Fruit fly (Drosophila melanogaster) Kc167 (cell line): Measurements from ENCODE around the gene Lon.

ENCODE experiments used
- Myc ChIP-seq: fragments of >200 bp; optimal IDR thresholded peaks from 2 replicates; lab custom pipeline; 2017; ENCODE audit warnings: missing external identifiers
- Sin3A ChIP-seq: fragments of >200 bp; optimal IDR thresholded peaks from 2 replicates; lab custom pipeline; 2018; ENCODE audit warnings: missing external identifiers
- h ChIP-seq: fragments of >200 bp; optimal IDR thresholded peaks from 3 replicates; lab custom pipeline; 2018; ENCODE audit warnings: missing external identifiers
- insv ChIP-seq: fragments of >200 bp; optimal IDR thresholded peaks from 3 replicates; lab custom pipeline; 2018; ENCODE audit warnings: missing external identifiers
- psq ChIP-seq: fragments of >200 bp; optimal IDR thresholded peaks from 2 replicates; lab custom pipeline; 2017; ENCODE audit warnings: missing external identifiers
- ttk ChIP-seq: sonication (Bioruptor generic); optimal IDR thresholded peaks from 2 replicates; lab custom pipeline; 2017; ENCODE audit warnings: missing external identifiers

The Lon gene

DNA sequence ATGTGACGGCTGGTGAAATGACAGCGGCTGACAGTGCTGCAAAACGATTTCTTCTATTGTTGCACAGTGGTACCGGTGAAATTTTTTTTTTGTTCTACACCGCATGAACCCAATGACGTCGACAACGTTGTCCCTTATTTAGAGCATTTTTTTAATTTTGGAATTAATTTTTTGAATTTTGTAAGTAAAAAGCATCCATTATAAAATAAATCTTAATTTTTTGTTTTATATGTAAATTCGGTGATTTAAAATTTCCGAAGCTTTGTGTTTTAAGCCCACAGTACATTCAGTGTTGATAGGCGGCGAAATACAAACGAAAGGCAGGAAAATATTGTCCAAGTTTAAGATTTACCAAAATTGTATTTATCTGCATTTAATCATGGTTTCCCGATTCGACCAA is at the start of gene Lon, which contains the start of gene PIG-F:
Gene Lon, minus strand, starts transcription at position 28 of the 400 bp plus-strand sequence.
Gene PIG-F, plus strand, starts transcription at position 284 of the 400 bp plus-strand sequence.
- no peak for TF ChIP-seq Myc (lab: Kevin White, UChicago)
- TF ChIP-seq ttk (lab: Kevin White, UChicago): no peak
- TF ChIP-seq insv (lab: Kevin White, UChicago): no peak
- TF ChIP-seq psq: no peak
- TF ChIP-seq h (lab: Kevin White, UChicago): no peak
- TF ChIP-seq Sin3A (lab: Kevin White, UChicago): no peak

DNA sequence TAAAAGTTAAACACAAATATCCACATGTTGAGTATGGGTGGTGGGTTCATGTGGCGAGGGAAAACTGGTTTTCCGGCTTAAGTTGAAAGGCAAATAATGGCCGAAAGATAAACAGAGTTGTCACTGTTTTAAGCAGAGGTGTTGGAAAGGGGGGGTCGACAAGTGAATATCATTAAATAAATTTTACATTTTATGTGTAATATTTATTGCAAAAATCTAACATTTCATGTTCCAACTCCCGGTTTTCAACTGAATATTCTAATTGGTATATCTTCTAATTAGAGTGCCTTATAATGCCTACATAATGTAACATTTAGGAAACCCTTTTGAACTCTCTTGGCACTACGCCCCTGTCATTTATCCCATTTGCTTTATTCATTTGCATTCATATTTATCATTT is 43.9 kb upstream of the Lon start:
- TF ChIP-seq Myc (lab: Kevin White, UChicago) (no peak), psq (no peak), ttk (lab: Kevin White, UChicago) (no peak), insv (lab: Kevin White, UChicago) (no peak), h (lab: Kevin White, UChicago) (no peak), Sin3A (lab: Kevin White, UChicago) (no peak)

DNA sequence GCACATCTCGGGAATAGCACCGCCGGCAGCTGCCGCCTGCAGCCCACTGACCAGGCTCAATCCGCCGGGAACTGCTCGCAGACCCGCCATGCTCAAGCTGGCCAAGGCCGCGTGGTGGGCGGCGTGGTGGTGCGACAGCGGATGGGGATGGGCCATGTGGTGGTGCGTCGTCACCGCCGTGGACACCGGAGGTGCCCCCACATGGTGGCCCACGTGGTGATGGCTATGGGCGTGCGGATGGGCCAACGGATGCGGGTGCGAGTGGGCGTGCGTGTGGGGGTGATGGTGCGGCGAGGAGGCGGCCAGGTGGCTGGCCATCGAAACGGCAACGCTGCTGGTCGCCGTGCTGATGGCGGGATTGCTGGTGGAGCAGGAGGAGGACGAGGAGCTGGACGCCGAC is 41.5 kb upstream of the Lon start:
- TF ChIP-seq insv (lab: Kevin White, UChicago) (no peak), psq (no peak), Myc (lab: Kevin White, UChicago) (no peak), Sin3A (lab: Kevin White, UChicago) (no peak), h (lab: Kevin White, UChicago) (no peak), ttk (lab: Kevin White, UChicago) (no peak)

DNA sequence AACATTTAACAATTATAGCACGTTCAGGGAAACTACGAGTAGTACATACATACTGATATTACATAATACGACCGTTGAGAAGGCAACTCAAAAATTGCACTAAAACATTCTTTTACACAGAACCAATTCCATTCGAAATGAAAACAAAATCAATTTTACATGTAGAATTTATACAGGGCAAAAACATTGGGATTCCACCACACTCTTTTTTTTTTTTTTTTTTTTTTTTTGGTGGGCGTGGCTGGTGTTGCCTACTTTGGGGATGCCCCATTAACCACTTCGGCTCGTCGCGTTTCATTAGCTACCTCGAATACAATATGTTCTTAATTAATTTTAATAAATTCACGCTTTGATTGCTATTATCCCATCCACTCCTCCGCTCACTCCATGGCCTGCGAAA is 38.6 kb upstream of the Lon start:
- TF ChIP-seq Sin3A (lab: Kevin White, UChicago) (no peak), insv (lab: Kevin White, UChicago) (no peak), Myc (lab: Kevin White, UChicago) (no peak), h (lab: Kevin White, UChicago) (no peak), psq (no peak), ttk (lab: Kevin White, UChicago) (no peak)

DNA sequence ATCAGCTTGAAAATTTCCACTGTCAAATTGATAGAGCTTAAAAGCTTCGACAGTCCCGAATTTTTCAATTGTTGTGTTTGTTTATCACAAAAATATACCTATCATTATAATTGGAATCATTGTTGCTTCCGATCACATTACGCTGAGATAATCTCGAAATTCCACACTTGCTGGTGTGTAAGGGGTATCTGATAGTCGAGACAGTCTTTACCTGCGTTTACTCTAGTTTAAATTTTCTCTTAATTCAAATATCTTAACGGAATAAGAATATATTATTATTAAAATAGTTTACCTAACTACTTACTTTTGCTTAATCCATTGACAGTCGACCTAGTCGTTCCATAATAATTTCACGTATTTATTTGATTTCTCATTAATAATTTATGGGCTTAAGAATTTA is 38.1 kb upstream of the Lon start:
- TF ChIP-seq psq (no peak), h (lab: Kevin White, UChicago) (no peak), insv (lab: Kevin White, UChicago) (no peak), Myc (lab: Kevin White, UChicago) (no peak), Sin3A (lab: Kevin White, UChicago) (no peak), ttk (lab: Kevin White, UChicago) (no peak)

DNA sequence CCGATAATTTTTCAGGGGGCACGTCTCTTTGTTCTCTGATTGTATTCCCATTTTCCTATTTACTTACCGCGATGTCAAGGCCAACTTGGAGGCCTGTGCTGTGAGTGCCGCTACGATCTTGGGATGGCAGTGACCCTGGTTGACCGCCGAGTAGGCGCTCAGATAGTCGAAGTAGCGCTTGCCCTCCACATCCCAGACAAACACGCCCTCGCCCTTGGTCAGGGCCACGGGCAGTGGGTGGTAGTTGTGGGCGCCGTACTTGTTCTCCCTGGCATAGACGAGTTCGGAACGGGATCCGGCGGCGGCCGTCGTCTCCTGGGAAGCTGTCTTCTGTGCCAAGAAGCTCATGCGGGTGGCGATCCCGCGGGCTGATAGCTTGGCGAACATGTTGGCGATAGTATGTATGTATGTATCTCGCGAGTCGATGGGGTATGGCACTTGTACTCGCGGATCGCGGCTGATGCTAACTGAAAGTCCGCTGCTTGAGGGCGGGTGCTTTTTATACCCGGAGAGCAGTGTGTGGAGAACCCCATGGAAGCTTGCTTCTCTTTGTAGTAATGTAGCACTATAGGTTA is 37.5 kb upstream of the Lon start, which contains the start of gene Oat:
Gene Oat, minus strand, starts transcription at position 478 of the 575 bp plus-strand sequence.
- no peak for TF ChIP-seq h (lab: Kevin White, UChicago)
- TF ChIP-seq insv (lab: Kevin White, UChicago): no peak
- TF ChIP-seq Sin3A (lab: Kevin White, UChicago): no peak
- no peak for TF ChIP-seq ttk (lab: Kevin White, UChicago)
- TF ChIP-seq Myc (lab: Kevin White, UChicago): no peak
- no peak for TF ChIP-seq psq

DNA sequence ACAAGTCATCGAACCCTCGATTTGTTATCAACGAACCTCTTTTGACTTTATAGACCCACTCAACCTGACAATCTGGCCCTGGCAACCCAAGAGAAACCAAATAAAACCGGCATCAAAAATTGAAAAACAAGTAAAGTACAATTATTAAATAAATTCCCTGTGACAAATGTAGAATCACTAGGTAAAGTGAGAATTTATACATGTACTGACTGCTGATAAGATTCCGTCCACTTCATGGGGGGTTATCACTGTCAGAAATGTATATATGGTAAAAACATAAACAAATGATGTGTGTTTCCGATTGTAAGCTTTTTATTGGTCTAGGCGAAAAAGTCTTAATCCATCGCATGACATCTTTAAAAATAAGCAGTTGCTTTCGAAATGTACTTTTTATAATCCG is 36.6 kb upstream of the Lon start:
- TF ChIP-seq insv (lab: Kevin White, UChicago): no peak
- TF ChIP-seq Sin3A (lab: Kevin White, UChicago): no peak
- TF ChIP-seq ttk (lab: Kevin White, UChicago): no peak
- TF ChIP-seq Myc (lab: Kevin White, UChicago): no peak
- TF ChIP-seq h (lab: Kevin White, UChicago): no peak
- TF ChIP-seq psq: no peak

DNA sequence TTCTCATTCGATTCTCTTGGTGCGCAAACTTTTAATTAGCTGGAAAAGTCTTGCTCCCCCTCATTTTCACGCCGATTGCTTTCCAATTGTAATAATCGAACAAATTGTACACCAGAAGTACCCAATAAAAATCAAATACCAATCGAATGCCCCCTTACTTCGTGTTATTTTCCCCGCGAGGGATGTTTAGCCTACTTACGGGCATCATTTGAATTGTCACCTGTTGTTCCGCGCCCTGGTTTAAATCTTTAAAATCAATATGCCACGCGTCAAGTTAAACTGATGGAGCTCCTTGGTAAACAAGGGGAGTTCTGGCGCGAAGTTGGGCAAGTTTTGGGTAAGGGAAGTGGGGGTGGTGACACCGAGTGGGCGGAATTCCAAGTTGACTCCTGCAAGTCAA is 34.3 kb upstream of the Lon start:
- TF ChIP-seq h (lab: Kevin White, UChicago) (no peak), psq (no peak), ttk (lab: Kevin White, UChicago) (no peak), Myc (lab: Kevin White, UChicago) (no peak), insv (lab: Kevin White, UChicago) (no peak), Sin3A (lab: Kevin White, UChicago) (no peak)

DNA sequence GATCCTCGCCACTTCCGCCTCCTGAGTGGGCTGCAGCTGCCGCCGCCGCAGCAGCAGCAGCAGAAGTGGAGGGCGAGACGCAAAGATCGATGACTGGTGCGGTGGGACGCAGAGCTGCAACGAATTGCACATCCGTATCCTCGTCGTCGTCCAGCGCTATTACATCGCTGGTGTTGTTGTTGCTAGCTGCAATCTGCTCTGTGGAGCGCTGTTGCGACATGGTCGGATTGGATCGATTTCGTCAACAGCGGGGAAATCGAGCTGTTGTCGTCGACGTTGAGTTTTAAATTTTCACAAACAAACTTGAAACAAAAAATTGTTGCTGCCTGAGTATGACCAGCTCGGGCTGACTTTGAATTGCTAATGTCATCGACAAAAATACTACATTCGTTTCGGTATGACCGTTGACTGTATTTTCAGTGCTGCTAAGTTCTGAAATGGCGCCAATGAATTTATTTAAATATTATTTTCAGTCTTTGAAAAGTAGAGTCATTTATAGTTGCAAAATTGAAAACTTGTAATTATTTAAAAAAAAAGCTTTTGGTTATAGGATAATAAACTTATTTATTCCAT is 30.5 kb upstream of the Lon start, which contains the start of gene Rnf146:
Gene Rnf146, minus strand, starts transcription at position 369 of the 573 bp plus-strand sequence.
- TF ChIP-seq psq: no peak
- no peak for TF ChIP-seq Myc (lab: Kevin White, UChicago)
- no peak for TF ChIP-seq insv (lab: Kevin White, UChicago)
- no peak for TF ChIP-seq h (lab: Kevin White, UChicago)
- no peak for TF ChIP-seq ttk (lab: Kevin White, UChicago)
- TF ChIP-seq Sin3A (lab: Kevin White, UChicago): no peak

DNA sequence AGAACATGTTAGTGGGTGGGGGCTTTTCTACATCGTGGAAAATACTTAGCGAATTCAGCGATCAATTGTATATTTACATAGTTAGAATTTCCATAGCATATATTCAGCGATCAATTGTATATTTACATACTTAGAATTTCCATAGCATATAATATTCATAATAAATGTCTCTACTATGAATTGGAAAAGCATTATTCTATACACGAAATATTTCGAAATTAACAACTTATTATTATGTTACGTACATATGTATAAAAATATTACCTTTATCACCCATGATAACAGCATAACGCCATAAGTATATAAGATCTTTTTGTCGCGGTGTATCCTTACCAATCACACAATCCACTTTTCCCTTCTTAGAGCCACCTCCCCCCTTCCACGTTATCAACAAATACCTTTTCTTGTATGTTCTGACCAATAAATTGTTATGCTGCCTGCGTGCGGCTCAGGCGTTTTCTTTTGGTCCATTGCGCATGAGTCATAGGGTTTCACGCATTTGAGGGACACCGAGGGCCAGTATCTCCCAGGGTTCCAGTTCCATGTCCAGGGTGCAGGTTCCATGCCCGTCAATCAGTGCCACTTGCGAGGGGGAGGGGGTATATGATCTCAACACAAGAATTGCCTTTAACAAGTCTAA is 24.9 kb upstream of the Lon start:
- TF ChIP-seq Myc (lab: Kevin White, UChicago) (no peak), insv (lab: Kevin White, UChicago) (no peak), ttk (lab: Kevin White, UChicago) (no peak), h (lab: Kevin White, UChicago) (no peak), Sin3A (lab: Kevin White, UChicago) (no peak), psq (no peak)

DNA sequence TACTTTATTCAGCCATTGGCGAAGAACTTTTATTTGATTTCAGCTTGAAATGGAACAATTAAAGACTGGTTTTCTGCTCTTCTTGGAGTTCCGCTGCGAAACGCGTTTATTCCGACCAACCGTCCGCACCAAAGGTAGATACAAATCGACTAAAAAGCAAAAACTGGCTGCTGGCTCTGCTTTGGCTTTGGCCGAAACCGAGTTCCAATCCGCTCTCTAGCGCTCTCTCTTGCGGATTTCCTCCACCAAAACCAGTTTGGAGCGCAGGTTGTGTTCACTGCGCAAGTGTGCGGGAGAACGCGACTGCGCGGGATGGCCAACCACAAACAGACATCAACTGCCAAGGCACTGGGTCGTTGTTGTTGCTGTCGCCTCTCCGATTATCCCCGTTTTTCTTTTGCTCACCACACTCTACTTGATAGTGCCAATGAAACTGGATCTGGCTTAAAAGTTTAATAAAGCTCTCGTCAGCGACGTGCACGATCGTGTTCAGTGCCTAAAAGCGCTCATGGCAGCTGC is 23.5 kb upstream of the Lon start, which contains the start of gene wnd:
Gene wnd, minus strand, starts transcription at position 306 of the 519 bp plus-strand sequence.
- TF ChIP-seq Myc (lab: Kevin White, UChicago) (no peak), psq (no peak), insv (lab: Kevin White, UChicago) (no peak), h (lab: Kevin White, UChicago) (no peak), Sin3A (lab: Kevin White, UChicago) (no peak), ttk (lab: Kevin White, UChicago) (no peak)
